Worm (Caenorhabditis elegans): Measurements from ENCODE around the gene R107.5.
"Not testable (repeated sequence)": the region's sequence is repeated elsewhere in the genome, so short reads cannot be mapped to it uniquely, and the experiment has no call there.

The R107.5 gene

ce11 chrIII:9012309-9012708 is 41.3 kb downstream of the R107.5 start, which contains the start of gene F59B2.9:
Gene F59B2.9, minus strand, starts transcription at chrIII:9012409.
- TF ChIP-seq unc-62 (GFP tag; optimal IDR thresholded peaks at IDR 0.05), result no peak

ce11 chrIII:9010047-9010446 is 43.5 kb downstream of the R107.5 start, which contains the start of gene F59B2.8:
Gene F59B2.8, minus strand, starts transcription at chrIII:9010197.
- TF ChIP-seq unc-62 (GFP tag; optimal IDR thresholded peaks at IDR 0.05), result no peak

- TF ChIP-seq unc-62 (GFP tag; optimal IDR thresholded peaks at IDR 0.05), result no peak
Observed at ce11 chrIII:9007183-9007582, 46.4 kb downstream of the R107.5 start.

ce11 chrIII:9005905-9006372 is 47.7 kb downstream of the R107.5 start, which contains the start of gene rab-6.1:
Gene rab-6.1, minus strand, starts transcription at chrIII:9005955.
- TF ChIP-seq unc-62 (GFP tag; optimal IDR thresholded peaks at IDR 0.05), result not testable (repeated sequence)

ce11 chrIII:9004658-9005057 is 48.9 kb downstream of the R107.5 start:
- TF ChIP-seq unc-62 (GFP tag; optimal IDR thresholded peaks at IDR 0.05), result no peak

ce11 chrIII:9002545-9002944 is 51.0 kb downstream of the R107.5 start, which contains the start of the genes F59B2.15 and zif-1:
Gene F59B2.15, minus strand, starts transcription at chrIII:9002645.
Gene zif-1, plus strand, starts transcription at chrIII:9002779.
- no peak for TF ChIP-seq unc-62 (GFP tag; optimal IDR thresholded peaks at IDR 0.05)

ce11 chrIII:9001899-9002298 is 51.7 kb downstream of the R107.5 start, which contains the start of gene rpn-6.2:
Gene rpn-6.2, minus strand, starts transcription at chrIII:9001999.
- TF ChIP-seq unc-62 (GFP tag; optimal IDR thresholded peaks at IDR 0.05), result no peak
